Worm (Caenorhabditis elegans): ENCODE results near the gene srh-71.

DNA sequence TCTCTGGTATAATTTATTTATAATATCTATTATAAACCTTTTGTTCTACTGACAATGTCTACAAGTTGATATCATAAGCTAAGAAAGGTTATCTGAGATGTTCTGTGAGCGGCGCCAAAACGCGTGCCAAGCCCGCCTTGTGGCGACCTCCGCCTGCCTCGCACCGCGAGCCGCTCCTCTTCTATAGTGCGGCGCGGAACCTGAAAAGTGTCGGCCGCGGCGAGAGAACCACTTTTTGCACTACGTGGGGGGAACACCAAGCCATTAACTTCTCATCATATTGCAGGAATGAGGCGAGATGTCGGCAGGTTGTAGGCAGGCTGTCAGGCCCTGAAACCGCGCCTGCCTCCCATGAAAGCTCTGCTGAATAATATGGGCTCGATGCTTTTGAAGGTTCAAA, 10.0 kb upstream of the srh-71 start:
- TF ChIP-seq F13C5.2 (tag; optimal IDR thresholded peaks at IDR 0.05) (no peak), tbx-11 (GFP tag; IDR thresholded peaks at IDR 0.05) (no peak), tbx-37 (GFP tag; conservative IDR thresholded peaks at IDR 0.05) (no peak)
